Fruit fly (Drosophila melanogaster) whole organism, embryonic: ENCODE measurements around the gene mio.

Experiments
- CG11696 ChIP-seq: fragments of 200-800 bp; sonication (Bioruptor generic); IDR thresholded peaks from 2 replicates; pipeline ENCODE4 v1.3.6; 2022; ENCODE audit warnings: missing biosample characterization, missing genetic modification characterization
- CG12071 ChIP-seq: fragments of 200-800 bp; sonication (Bioruptor generic); optimal IDR thresholded peaks from 3 replicates; lab custom pipeline; 2018; ENCODE audit warnings: missing biosample characterization, mild to moderate bottlenecking, missing genetic modification characterization
- CG13894 ChIP-seq: fragments of 200-800 bp; sonication (Bioruptor generic); optimal IDR thresholded peaks from 3 replicates; lab custom pipeline; 2018; ENCODE audit warnings: missing biosample characterization, mild to moderate bottlenecking, missing genetic modification characterization, moderate library complexity
- CG1647 ChIP-seq: fragments of 200-800 bp; sonication (Bioruptor generic); optimal IDR thresholded peaks from 3 replicates; lab custom pipeline; 2016; ENCODE audit warnings: missing biosample characterization, missing genetic modification characterization
- CG18599 ChIP-seq: fragments of 200-800 bp; sonication (Bioruptor generic); optimal IDR thresholded peaks from 3 replicates; lab custom pipeline; 2017; ENCODE audit warnings: missing biosample characterization, missing genetic modification characterization, mild to moderate bottlenecking, moderate library complexity, missing genetic modification reagents
- CG2678 ChIP-seq: fragments of 200-800 bp; sonication (Bioruptor generic); optimal IDR thresholded peaks from 3 replicates; lab custom pipeline; 2019; ENCODE audit warnings: missing biosample characterization, mild to moderate bottlenecking, missing genetic modification characterization, moderate library complexity
- CG2712 ChIP-seq: fragments of 200-800 bp; optimal IDR thresholded peaks from 3 replicates; lab custom pipeline; 2019; ENCODE audit warnings: missing biosample characterization, mild to moderate bottlenecking, missing genetic modification characterization, moderate library complexity
- CG32532 ChIP-seq: fragments of 200-800 bp; sonication (Bioruptor generic); IDR thresholded peaks from 2 replicates; pipeline ENCODE4 v1.3.6; 2022; ENCODE audit warnings: missing biosample characterization, missing genetic modification characterization
- CG4730 ChIP-seq: fragments of 200-800 bp; sonication (Bioruptor generic); IDR thresholded peaks from 2 replicates; pipeline ENCODE4 v1.3.6; 2022; ENCODE audit warnings: missing biosample characterization, missing genetic modification characterization
- CG5180 ChIP-seq: fragments of 200-800 bp; sonication (Bioruptor generic); optimal IDR thresholded peaks from 3 replicates; lab custom pipeline; 2017; ENCODE audit warnings: missing biosample characterization, missing genetic modification characterization, mild to moderate bottlenecking, moderate library complexity, missing genetic modification reagents
- CG6175 ChIP-seq: fragments of 200-800 bp; sonication (Bioruptor generic); IDR thresholded peaks from 3 replicates; pipeline ENCODE4 v1.3.6; 2022; ENCODE audit warnings: missing biosample characterization, missing genetic modification characterization
- CG6689 ChIP-seq: fragments of 200-800 bp; sonication (Bioruptor generic); IDR thresholded peaks from 2 replicates; pipeline ENCODE4 v1.3.6; 2022; ENCODE audit warnings: missing biosample characterization, missing genetic modification characterization
- CG8290 ChIP-seq, 3 experiments: fragments of 200-800 bp; sonication (Bioruptor generic); optimal IDR thresholded peaks; 2 replicates each; lab custom pipeline; 2016 to 2019; ENCODE audit warnings: missing biosample characterization in 3 of 3, missing genetic modification characterization in 3 of 3, mild to moderate bottlenecking in 2 of 3, moderate library complexity in 1 of 3
- CG9437 ChIP-seq: fragments of 200-800 bp; sonication (Bioruptor generic); optimal IDR thresholded peaks from 2 replicates; lab custom pipeline; 2018; ENCODE audit warnings: missing biosample characterization, mild to moderate bottlenecking, missing genetic modification characterization
- CoRest ChIP-seq: fragments of 200-800 bp; sonication (Bioruptor generic); optimal IDR thresholded peaks from 3 replicates; lab custom pipeline; 2018; ENCODE audit warnings: missing biosample characterization, mild to moderate bottlenecking, missing genetic modification characterization, moderate library complexity
- Dll ChIP-seq: fragments of 200-800 bp; sonication (Bioruptor generic); IDR thresholded peaks from 4 replicates; pipeline ENCODE4 v1.3.6; 2022; ENCODE audit warnings: missing biosample characterization, missing genetic modification characterization; ENCODE audit not compliant: partially characterized antibody
- Dref ChIP-seq: fragments of 200-800 bp; sonication (Bioruptor generic); IDR thresholded peaks from 2 replicates; pipeline ENCODE4 v1.3.6; 2022; ENCODE audit warnings: missing biosample characterization, missing genetic modification characterization
- HLH4C ChIP-seq: fragments of 200-800 bp; sonication (Bioruptor generic); IDR thresholded peaks from 3 replicates; pipeline ENCODE4 v1.3.6; 2022; ENCODE audit warnings: missing biosample characterization, missing genetic modification characterization; ENCODE audit not compliant: partially characterized antibody
- MBD-R2 ChIP-seq: fragments of 200-800 bp; sonication (Bioruptor generic); IDR thresholded peaks from 2 replicates; pipeline ENCODE4 v1.3.6; 2022; ENCODE audit warnings: missing biosample characterization, missing genetic modification characterization
- Nf-YB ChIP-seq: fragments of 200-800 bp; sonication (Bioruptor generic); optimal IDR thresholded peaks from 3 replicates; lab custom pipeline; 2019; ENCODE audit warnings: missing biosample characterization, mild to moderate bottlenecking, missing genetic modification characterization, moderate library complexity
- Trl ChIP-seq, 3 experiments: fragments of >200 bp in 2 of 3; fragments of 200-800 bp in 1 of 3; sonication (Bioruptor generic) in 1 of 3; optimal IDR thresholded peaks; 2 replicates in 1 of 3; 3 replicates in 2 of 3; lab custom pipeline; 2016 to 2017; ENCODE audit warnings: missing biosample characterization in 1 of 3, missing genetic modification characterization in 1 of 3
- Xrp1 ChIP-seq: fragments of 200-800 bp; sonication (Bioruptor generic); IDR thresholded peaks from 2 replicates; pipeline ENCODE4 v1.3.6; 2022; ENCODE audit warnings: missing biosample characterization, missing genetic modification characterization
- abd-A ChIP-seq: fragments of 200-800 bp; sonication (Bioruptor generic); optimal IDR thresholded peaks from 3 replicates; lab custom pipeline; 2019; ENCODE audit warnings: missing biosample characterization, mild to moderate bottlenecking, missing genetic modification characterization, moderate library complexity
- bowl ChIP-seq: fragments of 200-800 bp; sonication (Bioruptor generic); IDR thresholded peaks from 2 replicates; pipeline ENCODE4 v1.3.6; 2022; ENCODE audit warnings: missing biosample characterization, missing genetic modification characterization
- bsh ChIP-seq, 2 experiments: fragments of 200-800 bp; sonication (Bioruptor generic); optimal IDR thresholded peaks; 2 replicates each; lab custom pipeline; 2017 to 2018; ENCODE audit warnings: mild to moderate bottlenecking in 2 of 2, missing biosample characterization in 2 of 2, missing genetic modification characterization in 2 of 2, moderate library complexity in 1 of 2
- caup ChIP-seq: fragments of 200-800 bp; sonication (Bioruptor generic); optimal IDR thresholded peaks from 3 replicates; lab custom pipeline; 2017; ENCODE audit warnings: missing biosample characterization, mild to moderate bottlenecking, missing genetic modification characterization, moderate library complexity; ENCODE audit not compliant: severe bottlenecking
- cg ChIP-seq: fragments of 200-800 bp; sonication (Bioruptor generic); optimal IDR thresholded peaks from 3 replicates; lab custom pipeline; 2019; ENCODE audit warnings: missing biosample characterization, mild to moderate bottlenecking, missing genetic modification characterization, moderate library complexity
- chm ChIP-seq: fragments of 200-800 bp; sonication (Bioruptor generic); IDR thresholded peaks from 2 replicates; pipeline ENCODE4 v1.3.6; 2022; ENCODE audit warnings: missing biosample characterization, missing genetic modification characterization
- cwo ChIP-seq: fragments of 200-800 bp; sonication (Bioruptor generic); optimal IDR thresholded peaks from 3 replicates; lab custom pipeline; 2017; ENCODE audit warnings: missing biosample characterization, missing genetic modification characterization, mild to moderate bottlenecking, moderate library complexity, missing genetic modification reagents
- danr ChIP-seq: fragments of 200-800 bp; sonication (Bioruptor generic); IDR thresholded peaks from 2 replicates; pipeline ENCODE4 v1.3.6; 2022; ENCODE audit warnings: missing biosample characterization, missing genetic modification characterization
- dysf ChIP-seq: fragments of 200-800 bp; sonication (Bioruptor generic); IDR thresholded peaks from 3 replicates; pipeline ENCODE4 v1.3.6; 2022; ENCODE audit warnings: missing biosample characterization, missing genetic modification characterization
- kni ChIP-seq: fragments of 200-800 bp; sonication (Bioruptor generic); optimal IDR thresholded peaks from 3 replicates; lab custom pipeline; 2017; ENCODE audit warnings: mild to moderate bottlenecking, missing biosample characterization, missing genetic modification reagents, missing genetic modification characterization
- lbe ChIP-seq: fragments of 200-800 bp; sonication (Bioruptor generic); optimal IDR thresholded peaks from 2 replicates; lab custom pipeline; 2016; ENCODE audit warnings: missing biosample characterization, mild to moderate bottlenecking, missing genetic modification characterization
- lov ChIP-seq, 2 experiments: fragments of 200-800 bp in 1 of 2; fragments of >200 bp in 1 of 2; sonication (Bioruptor generic) in 1 of 2; IDR thresholded peaks in 1 of 2; optimal IDR thresholded peaks in 1 of 2; 2 replicates in 1 of 2; 3 replicates in 1 of 2; pipeline versions ENCODE4 v1.3.6 to Lab custom; 2017 to 2022; ENCODE audit warnings: missing biosample characterization in 1 of 2, missing genetic modification characterization in 1 of 2
- mirr ChIP-seq: fragments of 200-800 bp; sonication (Bioruptor generic); optimal IDR thresholded peaks from 3 replicates; lab custom pipeline; 2018; ENCODE audit warnings: missing biosample characterization, mild to moderate bottlenecking, missing genetic modification characterization
- pan ChIP-seq, 4 experiments: fragments of >200 bp in 3 of 4; fragments of 200-800 bp in 1 of 4; sonication (Bioruptor generic) in 1 of 4; optimal IDR thresholded peaks in 3 of 4; IDR thresholded peaks in 1 of 4; 2 replicates each; pipeline versions ENCODE4 v1.3.6 to Lab custom; 2017 to 2022; ENCODE audit warnings: missing biosample characterization in 2 of 4, missing genetic modification characterization in 2 of 4, mixed read lengths in 1 of 4
- pho ChIP-seq: fragments of 200-800 bp; sonication (Bioruptor generic); optimal IDR thresholded peaks from 2 replicates; lab custom pipeline; 2016; ENCODE audit warnings: missing biosample characterization, missing genetic modification characterization
- psq ChIP-seq: fragments of 200-800 bp; sonication (Bioruptor generic); optimal IDR thresholded peaks from 2 replicates; lab custom pipeline; 2017; ENCODE audit warnings: missing biosample characterization, missing genetic modification characterization
- ranshi ChIP-seq: fragments of 200-800 bp; sonication (Bioruptor generic); IDR thresholded peaks from 2 replicates; pipeline ENCODE4 v1.3.6; 2022; ENCODE audit warnings: missing biosample characterization, missing genetic modification characterization
- row ChIP-seq: fragments of 200-800 bp; sonication (Bioruptor generic); IDR thresholded peaks from 3 replicates; pipeline ENCODE4 v1.3.6; 2022; ENCODE audit warnings: missing biosample characterization, missing genetic modification characterization
- run ChIP-seq: fragments of 200-800 bp; sonication (Bioruptor generic); optimal IDR thresholded peaks from 3 replicates; lab custom pipeline; 2018; ENCODE audit warnings: missing biosample characterization, mild to moderate bottlenecking, missing genetic modification characterization
- slbo ChIP-seq: fragments of 200-800 bp; sonication (Bioruptor generic); IDR thresholded peaks from 2 replicates; pipeline ENCODE4 v1.3.6; 2022; ENCODE audit warnings: missing biosample characterization, missing genetic modification characterization
- sqz ChIP-seq: fragments of 200-800 bp; sonication (Bioruptor generic); optimal IDR thresholded peaks from 3 replicates; lab custom pipeline; 2018; ENCODE audit warnings: missing biosample characterization, mild to moderate bottlenecking, missing genetic modification characterization
- ttk ChIP-seq: fragments of 200-800 bp; sonication (Bioruptor generic); IDR thresholded peaks from 2 replicates; pipeline ENCODE4 v2.1.2; 2022; ENCODE audit warnings: missing biosample characterization, missing genetic modification characterization

mio gene

dm6 chr2L:2202853-2203717 is 14.0 kb upstream of the mio start (continued):
- peak; percentile 70 for TF ChIP-seq CG9437 (GFP tag; lab: Kevin White, UChicago)
- no peak for TF ChIP-seq danr (GFP tag; lab: Robert Waterston, UW)
- peak; percentile 13 for TF ChIP-seq run (tag; lab: Kevin White, UChicago)
- 0 out of 2 replicates have a peak, but pooled peaks have one; percentile 9 for TF ChIP-seq CG6689 (GFP tag; lab: Robert Waterston, UW)
- TF ChIP-seq CG13894, result peak; percentile 43
- TF ChIP-seq ttk (GFP tag; lab: Robert Waterston, UW), result 0 out of 2 replicates have a peak, but pooled peaks have one; percentile 35
- TF ChIP-seq mirr, result peak; percentile 3
- TF ChIP-seq Xrp1 (GFP tag; lab: Robert Waterston, UW), result 0 out of 2 replicates have a peak, but pooled peaks have one; percentile 6
- TF ChIP-seq CG6175 (GFP tag; lab: Robert Waterston, UW), result peak; percentile 53; the same call in 1 of the 3 replicates
- TF ChIP-seq Dll, result peak; percentile 34; the same call in 2 of the 4 replicates
- TF ChIP-seq bowl, result peak; percentile 53; the same call in 1 of the 2 replicates
- TF ChIP-seq CG32532 (GFP tag; lab: Robert Waterston, UW), result peak; percentile 45; the same call in 1 of the 2 replicates
- TF ChIP-seq CG4730 (GFP tag; lab: Robert Waterston, UW), result no peak
- peak; percentile 44; the same call in 1 of the 3 replicates for TF ChIP-seq row
- TF ChIP-seq lbe (GFP tag; lab: Kevin White, UChicago), result peak; percentile 27
- TF ChIP-seq cwo (GFP tag; lab: Kevin White, UChicago), result peak; percentile 8
- TF ChIP-seq CG11696 (GFP tag; lab: Robert Waterston, UW), result 0 out of 2 replicates have a peak, but pooled peaks have one; percentile 23
- peak; percentile 28 for TF ChIP-seq psq
- TF ChIP-seq dysf (GFP tag; lab: Robert Waterston, UW), result peak; percentile 13; the same call in 2 of the 3 replicates
- TF ChIP-seq CG2712, result peak; percentile 27
- TF ChIP-seq MBD-R2 (GFP tag; lab: Robert Waterston, UW), result peak; percentile 22; the same call in 1 of the 2 replicates
- peak; percentile 0 for TF ChIP-seq CoRest (tag; lab: Kevin White, UChicago)
- 0 out of 2 replicates have a peak, but pooled peaks have one; percentile 29 for TF ChIP-seq Dref
- peak; percentile 21 for TF ChIP-seq caup (GFP tag; lab: Kevin White, UChicago)
- peak; percentile 32 for TF ChIP-seq CG5180 (GFP tag; lab: Kevin White, UChicago)
- TF ChIP-seq CG8290 (GFP tag; optimal IDR thresholded peaks at IDR 0.05; lab: Kevin White, UChicago), result no peak
- TF ChIP-seq CG8290 (tag; optimal IDR thresholded peaks at IDR 0.05; lab: Kevin White, UChicago), result peak in 1 of 2 experiments; percentile 55
- peak in 1 of 2 experiments; percentile 27 for TF ChIP-seq bsh (GFP tag; optimal IDR thresholded peaks at IDR 0.05; lab: Kevin White, UChicago)
- no peak for TF ChIP-seq pan (optimal IDR thresholded peaks at IDR 0.05; lab: Kevin White, UChicago)
- TF ChIP-seq pan (GFP tag; optimal IDR thresholded peaks at IDR 0.05 in 1 of 2, IDR thresholded peaks at IDR 0.05 in 1 of 2), result peak in 1 of 2 experiments; percentile 21
- TF ChIP-seq slbo (GFP tag; lab: Robert Waterston, UW), result 0 out of 2 replicates have a peak, but pooled peaks have one; percentile 17
- TF ChIP-seq chm (GFP tag; lab: Robert Waterston, UW), result peak; percentile 68; the same call in 1 of the 2 replicates
- peak; percentile 27; the same call in 1 of the 2 replicates for TF ChIP-seq ranshi (GFP tag; lab: Robert Waterston, UW)
- peak; percentile 13 for TF ChIP-seq CG18599
- peak; percentile 90 for TF ChIP-seq cg (GFP tag; lab: Kevin White, UChicago)
- TF ChIP-seq HLH4C (GFP tag; lab: Robert Waterston, UW), result peak; percentile 34; the same call in 2 of the 3 replicates
- peak; percentile 1 for TF ChIP-seq CG12071 (GFP tag; lab: Kevin White, UChicago)
- peak; percentile 8 for TF ChIP-seq CG1647 (GFP tag; lab: Kevin White, UChicago)
- peak; percentile 3 for TF ChIP-seq CG2678 (tag; lab: Kevin White, UChicago)
- TF ChIP-seq pho (GFP tag; lab: Kevin White, UChicago), result no peak
- TF ChIP-seq abd-A (tag; lab: Kevin White, UChicago), result peak; percentile 88
- peak; percentile 62 to 69 for TF ChIP-seq Trl (optimal IDR thresholded peaks at IDR 0.05; lab: Kevin White, UChicago)
- no peak for TF ChIP-seq Trl (GFP tag; optimal IDR thresholded peaks at IDR 0.05; lab: Kevin White, UChicago)
- peak; percentile 84 for TF ChIP-seq kni (GFP tag; lab: Kevin White, UChicago)
- peak; percentile 70 for TF ChIP-seq sqz (GFP tag; lab: Kevin White, UChicago)
- no peak for TF ChIP-seq lov (optimal IDR thresholded peaks at IDR 0.05; lab: Kevin White, UChicago)
- TF ChIP-seq lov (GFP tag; IDR thresholded peaks at IDR 0.05; lab: Robert Waterston, UW), result peak; percentile 58; the same call in 1 of the 3 replicates
- peak; percentile 26 for TF ChIP-seq Nf-YB (GFP tag; lab: Kevin White, UChicago)
